Worm (Caenorhabditis elegans): ENCODE data around the gene F58G1.7.

ce11 chrII:12923225-12923624, 24.8 kb downstream of the F58G1.7 start:
- no peak for TF ChIP-seq ceh-30 (tag; optimal IDR thresholded peaks at IDR 0.05)
- no peak for TF ChIP-seq unc-86 (tag; optimal IDR thresholded peaks at IDR 0.05)
- no peak for TF ChIP-seq ceh-9 (tag; optimal IDR thresholded peaks at IDR 0.05)
- TF ChIP-seq ets-4 (tag; optimal IDR thresholded peaks at IDR 0.05) = no peak
- no peak for TF ChIP-seq ceh-14 (tag; optimal IDR thresholded peaks at IDR 0.05)

Data from whole organism, late embryonic.